Fruit fly (Drosophila melanogaster): ENCODE measurements around the gene CG1090.
A peak's percentile ranks its signal among the peaks of the same experiment; 100 is the strongest.

CG1090 gene

dm6 chr3R:4337580-4337979, 22.1 kb upstream of the CG1090 start, which contains the start of the genes Skp2 and CG1103 (continued):
- no peak for TF ChIP-seq Ada2b (GFP tag; IDR thresholded peaks at IDR 0.05)
- no peak for TF ChIP-seq da (GFP tag; optimal IDR thresholded peaks at IDR 0.05)
- TF ChIP-seq CG7745 (tag; optimal IDR thresholded peaks at IDR 0.05), result no peak
- TF ChIP-seq org-1 (GFP tag; optimal IDR thresholded peaks at IDR 0.05), result no peak
- no peak for TF ChIP-seq CG2120 (GFP tag; optimal IDR thresholded peaks at IDR 0.05)
- no peak for TF ChIP-seq CG6854 (GFP tag; optimal IDR thresholded peaks at IDR 0.05)
- TF ChIP-seq exex (tag; optimal IDR thresholded peaks at IDR 0.05), result no peak
- no peak for TF ChIP-seq CG11504 (tag; optimal IDR thresholded peaks at IDR 0.05)
- TF ChIP-seq CG16813 (GFP tag; IDR thresholded peaks at IDR 0.05; ENCODE audit: partially characterized antibody), result peak; percentile 44; the same call in 1 of the 3 replicates
- no peak; the same call in 2 of the 3 replicates for TF ChIP-seq CG17361 (GFP tag; IDR thresholded peaks at IDR 0.05)
- no peak for TF ChIP-seq nom (GFP tag; optimal IDR thresholded peaks at IDR 0.05)
- no peak for TF ChIP-seq CG8478 (optimal IDR thresholded peaks at IDR 0.05)
- no peak for TF ChIP-seq knrl (GFP tag; IDR thresholded peaks at IDR 0.05; ENCODE audit: partially characterized antibody)
- no peak for TF ChIP-seq Adf1 (GFP tag; IDR thresholded peaks at IDR 0.05)
- no peak for TF ChIP-seq crol (GFP tag; IDR thresholded peaks at IDR 0.05)
- TF ChIP-seq pros (GFP tag; optimal IDR thresholded peaks at IDR 0.05), result peak; percentile 79
- TF ChIP-seq CG17802 (tag; optimal IDR thresholded peaks at IDR 0.05), result no peak
- no peak for TF ChIP-seq croc (GFP tag; conservative IDR thresholded peaks at IDR 0.05)
- TF ChIP-seq row (GFP tag; IDR thresholded peaks at IDR 0.05), result peak; percentile 51; the same call in 1 of the 3 replicates
- no peak for TF ChIP-seq wek (GFP tag; optimal IDR thresholded peaks at IDR 0.05)
- no peak for TF ChIP-seq Fer2 (tag; optimal IDR thresholded peaks at IDR 0.05)
- no peak for TF ChIP-seq pb (GFP tag; optimal IDR thresholded peaks at IDR 0.05)
- TF ChIP-seq Doc2 (GFP tag; IDR thresholded peaks at IDR 0.05), result no peak
- peak; percentile 60 for TF ChIP-seq Opbp (GFP tag; IDR thresholded peaks at IDR 0.05; ENCODE audit: partially characterized antibody)
- TF ChIP-seq CG6689 (GFP tag; IDR thresholded peaks at IDR 0.05), result no peak
- no peak for TF ChIP-seq CG9215 (GFP tag; IDR thresholded peaks at IDR 0.05)
- TF ChIP-seq CG7928 (GFP tag; optimal IDR thresholded peaks at IDR 0.05), result no peak
- no peak for TF ChIP-seq CG7556 (GFP tag; optimal IDR thresholded peaks at IDR 0.05)
- no peak for TF ChIP-seq lmd (GFP tag; IDR thresholded peaks at IDR 0.05)
- no peak for TF ChIP-seq CG2129 (GFP tag; IDR thresholded peaks at IDR 0.05; ENCODE audit: partially characterized antibody)
- no peak for TF ChIP-seq CkIIα-i1 (GFP tag; IDR thresholded peaks at IDR 0.05)
- peak; percentile 86 for TF ChIP-seq Dp (GFP tag; optimal IDR thresholded peaks at IDR 0.05)
- TF ChIP-seq BEAF-32 (GFP tag; optimal IDR thresholded peaks at IDR 0.05), result peak; percentile 51
- TF ChIP-seq CG15696 (tag; optimal IDR thresholded peaks at IDR 0.05), result no peak
- no peak for TF ChIP-seq scrt (GFP tag; optimal IDR thresholded peaks at IDR 0.05)
- no peak for TF ChIP-seq h (optimal IDR thresholded peaks at IDR 0.05)
- no peak for TF ChIP-seq gsb-n (tag; optimal IDR thresholded peaks at IDR 0.05)
- TF ChIP-seq CG7357 (GFP tag; IDR thresholded peaks at IDR 0.05), result no peak
- no peak for TF ChIP-seq hbn (GFP tag; IDR thresholded peaks at IDR 0.05; ENCODE audit: partially characterized antibody)
- TF ChIP-seq trem (tag; optimal IDR thresholded peaks at IDR 0.05), result peak; percentile 66
- no peak for TF ChIP-seq crc (GFP tag; optimal IDR thresholded peaks at IDR 0.05)
- TF ChIP-seq HmgD (GFP tag; optimal IDR thresholded peaks at IDR 0.05), result peak; percentile 23
- no peak for TF ChIP-seq otp (GFP tag; IDR thresholded peaks at IDR 0.05)
- no peak for TF ChIP-seq nerfin-2 (GFP tag; IDR thresholded peaks at IDR 0.05; ENCODE audit: partially characterized antibody)
- TF ChIP-seq CG9817 (tag; optimal IDR thresholded peaks at IDR 0.05), result no peak
- no peak for TF ChIP-seq CG15073 (GFP tag; optimal IDR thresholded peaks at IDR 0.05)
- no peak for TF ChIP-seq C15 (GFP tag; IDR thresholded peaks at IDR 0.05)
- peak; percentile 47 for TF ChIP-seq amos (GFP tag; IDR thresholded peaks at IDR 0.05; ENCODE audit: partially characterized antibody)
- TF ChIP-seq PHDP (tag; optimal IDR thresholded peaks at IDR 0.05), result no peak
- TF ChIP-seq bsh (GFP tag; optimal IDR thresholded peaks at IDR 0.05), result no peak
- no peak for TF ChIP-seq CG7786 (GFP tag; optimal IDR thresholded peaks at IDR 0.05)

All from whole organism, embryonic.